Worm (Caenorhabditis elegans): ENCODE data around the gene mlcd-1.

mlcd-1 gene

ce11 chrIII:4578385-4578903 is 10.5 kb upstream of the mlcd-1 start, which contains the start of the genes sel-5 and wdr-48 (continued):
- TF ChIP-seq nhr-2 (tag; optimal IDR thresholded peaks at IDR 0.05) (no peak), blmp-1 (tag; optimal IDR thresholded peaks at IDR 0.05) (no peak), cnd-1 (tag; optimal IDR thresholded peaks at IDR 0.05) (no peak), mls-2 (tag; optimal IDR thresholded peaks at IDR 0.05) (no peak)

- TF ChIP-seq mls-2 (tag; optimal IDR thresholded peaks at IDR 0.05), result peak; percentile 99
- peak; percentile 91 for TF ChIP-seq mab-5 (tag; optimal IDR thresholded peaks at IDR 0.05)
- peak; percentile 90 for TF ChIP-seq ham-2 (GFP tag; optimal IDR thresholded peaks at IDR 0.05)
- TF ChIP-seq ces-1 (GFP tag; optimal IDR thresholded peaks at IDR 0.05), result peak; percentile 56
- TF ChIP-seq elt-3 (tag; optimal IDR thresholded peaks at IDR 0.05), result peak; percentile 66
- TF ChIP-seq drap-1 (GFP tag; optimal IDR thresholded peaks at IDR 0.05), result peak; percentile 96
- peak; percentile 98 for TF ChIP-seq sptf-1 (tag; optimal IDR thresholded peaks at IDR 0.05)
- TF ChIP-seq flh-1 (GFP tag; optimal IDR thresholded peaks at IDR 0.05), result peak; percentile 90
- TF ChIP-seq lsy-2 (tag; optimal IDR thresholded peaks at IDR 0.05), result peak; percentile 79
- peak; percentile 83 for TF ChIP-seq unc-39 (tag; optimal IDR thresholded peaks at IDR 0.05)
- peak; percentile 97 for TF ChIP-seq M03D4.4 (tag; optimal IDR thresholded peaks at IDR 0.05)
- peak; percentile 24 for TF ChIP-seq zip-8 (tag; optimal IDR thresholded peaks at IDR 0.05)
- no peak for TF ChIP-seq nhr-2 (tag; optimal IDR thresholded peaks at IDR 0.05)
- TF ChIP-seq snpc-4 (tag; optimal IDR thresholded peaks at IDR 0.05), result no peak
- TF ChIP-seq mep-1 (tag; optimal IDR thresholded peaks at IDR 0.05), result peak; percentile 93
- TF ChIP-seq blmp-1 (tag; optimal IDR thresholded peaks at IDR 0.05), result peak; percentile 92
- TF ChIP-seq ceh-83 (GFP tag; optimal IDR thresholded peaks at IDR 0.05), result peak; percentile 91
- TF ChIP-seq nhr-76 (tag; optimal IDR thresholded peaks at IDR 0.05), result peak; percentile 96
- TF ChIP-seq nhr-28 (tag; optimal IDR thresholded peaks at IDR 0.05), result peak; percentile 61
- peak; percentile 93 for TF ChIP-seq tbx-8 (GFP tag; optimal IDR thresholded peaks at IDR 0.05)
- TF ChIP-seq unc-62 (GFP tag; optimal IDR thresholded peaks at IDR 0.05), result peak; percentile 64
- peak; percentile 70 for TF ChIP-seq pha-4 (tag; optimal IDR thresholded peaks at IDR 0.05)
- TF ChIP-seq ceh-39 (tag; optimal IDR thresholded peaks at IDR 0.05), result peak; percentile 31
- peak; percentile 95 for TF ChIP-seq ceh-43 (GFP tag; optimal IDR thresholded peaks at IDR 0.05)
- peak; percentile 95 for TF ChIP-seq elt-1 (tag; optimal IDR thresholded peaks at IDR 0.05; ENCODE audit: borderline replicate concordance, insufficient read depth)
- peak; percentile 98 for TF ChIP-seq unc-120 (tag; optimal IDR thresholded peaks at IDR 0.05; ENCODE audit: poor library complexity, severe bottlenecking)
- peak; percentile 95 for TF ChIP-seq cnd-1 (tag; optimal IDR thresholded peaks at IDR 0.05)
- TF ChIP-seq hlh-1 (tag; optimal IDR thresholded peaks at IDR 0.05), result peak; percentile 94
- TF ChIP-seq bed-3 (GFP tag; optimal IDR thresholded peaks at IDR 0.05), result peak; percentile 87
- peak; percentile 90 for TF ChIP-seq sem-2 (GFP tag; optimal IDR thresholded peaks at IDR 0.05)
- TF ChIP-seq nhr-12 (tag; optimal IDR thresholded peaks at IDR 0.05), result peak; percentile 82
- peak; percentile 70 for TF ChIP-seq lin-13 (tag; optimal IDR thresholded peaks at IDR 0.05)
- TF ChIP-seq ztf-11 (tag; optimal IDR thresholded peaks at IDR 0.05), result peak; percentile 97
- peak; percentile 85 for TF ChIP-seq lin-32 (GFP tag; optimal IDR thresholded peaks at IDR 0.05)
- peak; percentile 35 for TF ChIP-seq nhr-237 (tag; optimal IDR thresholded peaks at IDR 0.05)
These were observed 525 bp upstream of the mlcd-1 start, which contains the start of gene idhg-1 for ce11 chrIII:4568455-4568854. TSS of gene idhg-1 (plus strand) at chrIII:4568797.

ce11 chrIII:4562070-4562788 is 5.7 kb downstream of the mlcd-1 start, which contains the start of gene pan-1:
TSS of gene pan-1 (plus strand) at chrIII:4562738.
- TF ChIP-seq unc-120 (tag; optimal IDR thresholded peaks at IDR 0.05; ENCODE audit: poor library complexity, severe bottlenecking) (peak; percentile 89), ham-2 (GFP tag; optimal IDR thresholded peaks at IDR 0.05) (peak; percentile 76), M03D4.4 (tag; optimal IDR thresholded peaks at IDR 0.05) (no peak)
